Worm (Caenorhabditis elegans): ENCODE data around the gene hmit-1.3.

hmit-1.3 gene

ce11 chrIII:3469646-3470045, 49.8 kb downstream of the hmit-1.3 start, which contains the start of gene smim-14:
TSS of gene smim-14 (minus strand) at chrIII:3469746.
- TF ChIP-seq mes-2 (tag; optimal IDR thresholded peaks at IDR 0.05; ENCODE audit: poor library complexity, severe bottlenecking) (peak; percentile 29), rbr-2 (tag; optimal IDR thresholded peaks at IDR 0.05) (no peak), nhr-48 (tag; optimal IDR thresholded peaks at IDR 0.05) (no peak), daf-16 (GFP tag; optimal IDR thresholded peaks at IDR 0.05) (no peak), daf-16 (tag; optimal IDR thresholded peaks at IDR 0.05) (peak; percentile 34), attf-4 (tag; optimal IDR thresholded peaks at IDR 0.05) (no peak), mdl-1 (tag; optimal IDR thresholded peaks at IDR 0.05) (no peak), nhr-237 (tag; optimal IDR thresholded peaks at IDR 0.05) (no peak), ceh-32 (tag; optimal IDR thresholded peaks at IDR 0.05; ENCODE audit: poor library complexity) (no peak), ceh-82 (tag; optimal IDR thresholded peaks at IDR 0.05) (no peak), F26F4.8 (GFP tag; conservative IDR thresholded peaks at IDR 0.05) (no peak), zfp-3 (GFP tag; conservative IDR thresholded peaks at IDR 0.05) (no peak), fos-1 (tag; optimal IDR thresholded peaks at IDR 0.05) (no peak), Y48G9A.11 (GFP tag; IDR thresholded peaks at IDR 0.05) (no peak), daf-8 (GFP tag; IDR thresholded peaks at IDR 0.05) (no peak), nhr-11 (tag; optimal IDR thresholded peaks at IDR 0.05) (no peak)

- no peak for TF ChIP-seq spr-3 (GFP tag; optimal IDR thresholded peaks at IDR 0.05)
- TF ChIP-seq ztf-7 (tag; optimal IDR thresholded peaks at IDR 0.05), result no peak
- no peak for TF ChIP-seq F37D6.2 (tag; optimal IDR thresholded peaks at IDR 0.05)
- TF ChIP-seq arid-1 (GFP tag; conservative IDR thresholded peaks at IDR 0.05), result no peak
- TF ChIP-seq T26A8.4 (GFP tag; IDR thresholded peaks at IDR 0.05), result no peak
- TF ChIP-seq lin-1 (GFP tag; IDR thresholded peaks at IDR 0.05), result no peak
- no peak for TF ChIP-seq unc-39 (tag; optimal IDR thresholded peaks at IDR 0.05)
- no peak for TF ChIP-seq gei-8 (GFP tag; optimal IDR thresholded peaks at IDR 0.05)
- TF ChIP-seq zag-1 (tag; optimal IDR thresholded peaks at IDR 0.05), result no peak
- TF ChIP-seq nhr-237 (tag; optimal IDR thresholded peaks at IDR 0.05), result no peak
- no peak for TF ChIP-seq madf-9 (GFP tag; conservative IDR thresholded peaks at IDR 0.05)
- no peak for TF ChIP-seq lin-29 (GFP tag; IDR thresholded peaks at IDR 0.05)
- peak; percentile 62 for TF ChIP-seq aha-1 (tag)
- TF ChIP-seq R02D3.7 (tag; optimal IDR thresholded peaks at IDR 0.05), result no peak
- peak; percentile 5 for TF ChIP-seq dve-1 (tag; optimal IDR thresholded peaks at IDR 0.05; ENCODE audit: insufficient read depth)
- TF ChIP-seq lin-13 (GFP tag; optimal IDR thresholded peaks at IDR 0.05), result no peak
- peak; percentile 36 for TF ChIP-seq nhr-28 (tag; optimal IDR thresholded peaks at IDR 0.05)
- TF ChIP-seq ceh-44 (GFP tag; IDR thresholded peaks at IDR 0.05), result no peak
- TF ChIP-seq zfp-3 (GFP tag; conservative IDR thresholded peaks at IDR 0.05), result no peak
- peak; percentile 30 for TF ChIP-seq pqm-1 (tag; optimal IDR thresholded peaks at IDR 0.05)
- TF ChIP-seq ZK337.2 (GFP tag; IDR thresholded peaks at IDR 0.05), result no peak
- TF ChIP-seq vab-7 (GFP tag; IDR thresholded peaks at IDR 0.05), result no peak
- TF ChIP-seq zip-11 (GFP tag; IDR thresholded peaks at IDR 0.05), result no peak
- TF ChIP-seq pha-4 (GFP tag; IDR thresholded peaks at IDR 0.05), result no peak
- TF ChIP-seq pha-4 (tag; optimal IDR thresholded peaks at IDR 0.05), result no peak
- TF ChIP-seq zfp-2 (tag; optimal IDR thresholded peaks at IDR 0.05), result no peak
- TF ChIP-seq madf-5 (GFP tag; IDR thresholded peaks at IDR 0.05), result no peak
- TF ChIP-seq hmg-1.1 (GFP tag; IDR thresholded peaks at IDR 0.05), result no peak
- no peak for TF ChIP-seq ama-1 (optimal IDR thresholded peaks at IDR 0.05)
- TF ChIP-seq dmd-6 (GFP tag; IDR thresholded peaks at IDR 0.05), result peak; percentile 20; the same call in 1 of the 2 replicates
- no peak for TF ChIP-seq spr-1 (tag; optimal IDR thresholded peaks at IDR 0.05)
- no peak for TF ChIP-seq daf-12 (tag; optimal IDR thresholded peaks at IDR 0.05)
- TF ChIP-seq nhr-111 (GFP tag; optimal IDR thresholded peaks at IDR 0.05), result no peak
- TF ChIP-seq mdt-29 (GFP tag; IDR thresholded peaks at IDR 0.05), result no peak
- TF ChIP-seq hlh-11 (tag; optimal IDR thresholded peaks at IDR 0.05), result peak; percentile 33
- TF ChIP-seq ZK546.5 (tag; optimal IDR thresholded peaks at IDR 0.05), result no peak
- no peak for TF ChIP-seq tra-1 (GFP tag; IDR thresholded peaks at IDR 0.05)
- no peak for TF ChIP-seq lin-38 (GFP tag; IDR thresholded peaks at IDR 0.05)
- TF ChIP-seq Y5F2A.4 (GFP tag; optimal IDR thresholded peaks at IDR 0.05), result no peak
Observed at ce11 chrIII:3468384-3468783, 51.0 kb downstream of the hmit-1.3 start.

Data from whole organism, L4 larva.